Fruit fly (Drosophila melanogaster) whole organism, embryonic: Measurements from ENCODE around the gene CG8460.

Source experiments
- Aef1 ChIP-seq: fragments of 200-800 bp; sonication (Bioruptor generic); IDR thresholded peaks from 3 replicates; pipeline ENCODE4 v1.3.6; 2022; ENCODE audit warnings: missing biosample characterization, missing genetic modification characterization
- Awh ChIP-seq: fragments of 200-800 bp; sonication (Bioruptor generic); IDR thresholded peaks from 2 replicates; pipeline ENCODE4, ENCODE4 v1.3.6; 2022; ENCODE audit warnings: missing biosample characterization, missing genetic modification characterization
- B-H1 ChIP-seq: fragments of 200-800 bp; sonication (Bioruptor generic); IDR thresholded peaks from 3 replicates; pipeline ENCODE4 v1.3.6; 2022; ENCODE audit warnings: missing biosample characterization, missing genetic modification characterization
- CG10267 ChIP-seq: fragments of 200-800 bp; sonication (Bioruptor generic); optimal IDR thresholded peaks from 2 replicates; lab custom pipeline; 2018; ENCODE audit warnings: missing biosample characterization, mild to moderate bottlenecking, missing genetic modification characterization, moderate library complexity
- CG12391 ChIP-seq: fragments of 200-800 bp; sonication (Bioruptor generic); optimal IDR thresholded peaks from 3 replicates; lab custom pipeline; 2018; ENCODE audit warnings: missing biosample characterization, mild to moderate bottlenecking, missing genetic modification characterization, moderate library complexity
- CG13894 ChIP-seq: fragments of 200-800 bp; sonication (Bioruptor generic); optimal IDR thresholded peaks from 3 replicates; lab custom pipeline; 2018; ENCODE audit warnings: missing biosample characterization, mild to moderate bottlenecking, missing genetic modification characterization, moderate library complexity
- CG14441 ChIP-seq: fragments of 200-800 bp; sonication (Bioruptor generic); IDR thresholded peaks from 2 replicates; pipeline ENCODE4 v1.3.6; 2022; ENCODE audit warnings: missing biosample characterization, missing genetic modification characterization
- CG15479 ChIP-seq: fragments of 200-800 bp; sonication (Bioruptor generic); optimal IDR thresholded peaks from 3 replicates; lab custom pipeline; 2019; ENCODE audit warnings: missing biosample characterization, mild to moderate bottlenecking, missing genetic modification characterization, moderate library complexity
- CG1603 ChIP-seq: fragments of 200-800 bp; sonication (Bioruptor generic); optimal IDR thresholded peaks from 2 replicates; lab custom pipeline; 2019; ENCODE audit warnings: missing biosample characterization, mild to moderate bottlenecking, missing genetic modification characterization, moderate library complexity
- CG17912 ChIP-seq: fragments of 200-800 bp; sonication (Bioruptor generic); optimal IDR thresholded peaks from 2 replicates; lab custom pipeline; 2018; ENCODE audit warnings: missing biosample characterization, mild to moderate bottlenecking, missing genetic modification characterization
- CG18011 ChIP-seq: fragments of 200-800 bp; sonication (Bioruptor generic); optimal IDR thresholded peaks from 2 replicates; lab custom pipeline; 2017; ENCODE audit warnings: missing biosample characterization, missing genetic modification characterization, mild to moderate bottlenecking, moderate library complexity, missing genotype
- CG30403 ChIP-seq: fragments of 200-800 bp; sonication (Bioruptor generic); optimal IDR thresholded peaks from 3 replicates; lab custom pipeline; 2016; ENCODE audit warnings: missing biosample characterization, missing genetic modification characterization
- CG3281 ChIP-seq: fragments of 200-800 bp; sonication (Bioruptor generic); optimal IDR thresholded peaks from 3 replicates; lab custom pipeline; 2017; ENCODE audit warnings: missing biosample characterization, mild to moderate bottlenecking, missing genetic modification characterization
- CG4360 ChIP-seq: fragments of 200-800 bp; sonication (Bioruptor generic); IDR thresholded peaks from 2 replicates; pipeline ENCODE4 v1.3.6; 2022; ENCODE audit warnings: missing biosample characterization, missing genetic modification characterization
- CG7372 ChIP-seq: fragments of 200-800 bp; sonication (Bioruptor generic); IDR thresholded peaks from 2 replicates; pipeline ENCODE4 v1.3.6; 2022; ENCODE audit warnings: missing biosample characterization, missing genetic modification characterization
- CG7839 ChIP-seq: fragments of 200-800 bp; sonication (Bioruptor generic); optimal IDR thresholded peaks from 3 replicates; lab custom pipeline; 2018; ENCODE audit warnings: missing biosample characterization, mild to moderate bottlenecking, missing genetic modification characterization, moderate library complexity
- CG8359 ChIP-seq: fragments of 200-800 bp; sonication (Bioruptor generic); optimal IDR thresholded peaks from 2 replicates; lab custom pipeline; 2017; ENCODE audit warnings: missing biosample characterization, mild to moderate bottlenecking, missing genetic modification characterization, borderline replicate concordance
- CG8924 ChIP-seq: fragments of 200-800 bp; optimal IDR thresholded peaks from 3 replicates; lab custom pipeline; 2019; ENCODE audit warnings: missing biosample characterization, mild to moderate bottlenecking, missing genetic modification characterization, moderate library complexity
- CG9727 ChIP-seq: fragments of 200-800 bp; sonication (Bioruptor generic); optimal IDR thresholded peaks from 3 replicates; lab custom pipeline; 2017; ENCODE audit warnings: missing biosample characterization, mild to moderate bottlenecking, missing genetic modification characterization
- CG9797 ChIP-seq: fragments of 200-800 bp; sonication (Bioruptor generic); optimal IDR thresholded peaks from 3 replicates; lab custom pipeline; 2018; ENCODE audit warnings: missing biosample characterization, mild to moderate bottlenecking, missing genetic modification characterization
- CG9817 ChIP-seq: fragments of 200-800 bp; sonication (Bioruptor generic); optimal IDR thresholded peaks from 2 replicates; lab custom pipeline; 2018; ENCODE audit warnings: missing biosample characterization, mild to moderate bottlenecking, missing genetic modification characterization, moderate library complexity
- CrebB ChIP-seq: fragments of 200-800 bp; sonication (Bioruptor generic); optimal IDR thresholded peaks from 3 replicates; lab custom pipeline; 2018; ENCODE audit warnings: missing biosample characterization, mild to moderate bottlenecking, missing genetic modification characterization
- Dip3 ChIP-seq: fragments of 200-800 bp; sonication (Bioruptor generic); optimal IDR thresholded peaks from 3 replicates; lab custom pipeline; 2016; ENCODE audit warnings: missing biosample characterization, missing genetic modification characterization
- Doc3 ChIP-seq: fragments of 200-800 bp; sonication (Bioruptor generic); IDR thresholded peaks from 3 replicates; pipeline ENCODE4 v1.3.6; 2022; ENCODE audit warnings: missing biosample characterization, missing genetic modification characterization; ENCODE audit not compliant: partially characterized antibody
- Dp ChIP-seq: fragments of 200-800 bp; sonication (Bioruptor generic); optimal IDR thresholded peaks from 2 replicates; lab custom pipeline; 2018; ENCODE audit warnings: missing biosample characterization, mild to moderate bottlenecking, missing genetic modification characterization, moderate library complexity
- Eip74EF ChIP-seq, 2 experiments: fragments of 200-800 bp in 1 of 2; fragments of >200 bp in 1 of 2; sonication (Bioruptor generic) in 1 of 2; optimal IDR thresholded peaks; 2 replicates each; lab custom pipeline; 2017 to 2019; ENCODE audit warnings: missing biosample characterization in 2 of 2, missing genetic modification characterization in 2 of 2, mild to moderate bottlenecking in 1 of 2, moderate library complexity in 1 of 2
- HLH3B ChIP-seq: fragments of 200-800 bp; sonication (Bioruptor generic); IDR thresholded peaks from 2 replicates; pipeline ENCODE4 v1.3.6; 2022; ENCODE audit warnings: missing biosample characterization, missing genetic modification characterization
- MBD-R2 ChIP-seq: fragments of 200-800 bp; sonication (Bioruptor generic); IDR thresholded peaks from 2 replicates; pipeline ENCODE4 v1.3.6; 2022; ENCODE audit warnings: missing biosample characterization, missing genetic modification characterization
- Med ChIP-seq: fragments of 200-800 bp; sonication (Bioruptor generic); peaks from one replicate; lab custom pipeline; 2016; ENCODE audit warnings: missing biosample characterization, missing genetic modification characterization, mild to moderate bottlenecking, inconsistent platforms, moderate library complexity
- Meics ChIP-seq: fragments of 200-800 bp; sonication (Bioruptor generic); optimal IDR thresholded peaks from 2 replicates; lab custom pipeline; 2017; ENCODE audit warnings: missing biosample characterization, mild to moderate bottlenecking, missing genetic modification characterization
- Pdp1 ChIP-seq, 2 experiments: fragments of 200-800 bp; sonication (Bioruptor generic); optimal IDR thresholded peaks; 3 replicates each; lab custom pipeline; 2016; ENCODE audit warnings: missing biosample characterization in 2 of 2, missing genetic modification characterization in 2 of 2, mild to moderate bottlenecking in 1 of 2, moderate library complexity in 1 of 2
- Six4 ChIP-seq: fragments of 200-800 bp; sonication (Bioruptor generic); optimal IDR thresholded peaks from 2 replicates; lab custom pipeline; 2016; ENCODE audit warnings: missing biosample characterization, missing genetic modification characterization
- ac ChIP-seq: fragments of 200-800 bp; sonication (Bioruptor generic); optimal IDR thresholded peaks from 3 replicates; lab custom pipeline; 2017; ENCODE audit warnings: missing biosample characterization, mild to moderate bottlenecking, missing genetic modification characterization
- dati ChIP-seq: fragments of 200-800 bp; sonication (Bioruptor generic); IDR thresholded peaks from 2 replicates; pipeline ENCODE4 v1.3.6; 2022; ENCODE audit warnings: missing biosample characterization, missing genetic modification characterization
- ems ChIP-seq: fragments of 200-800 bp; sonication (Bioruptor generic); optimal IDR thresholded peaks from 3 replicates; lab custom pipeline; 2016; ENCODE audit warnings: missing biosample characterization, missing genetic modification characterization
- fd96Cb ChIP-seq: fragments of 200-800 bp; sonication (Bioruptor generic); optimal IDR thresholded peaks from 2 replicates; lab custom pipeline; 2018; ENCODE audit warnings: missing biosample characterization, mild to moderate bottlenecking, missing genetic modification characterization, moderate library complexity
- gem ChIP-seq: fragments of 200-800 bp; sonication (Bioruptor generic); optimal IDR thresholded peaks from 2 replicates; lab custom pipeline; 2019; ENCODE audit warnings: missing biosample characterization, mild to moderate bottlenecking, missing genetic modification characterization, moderate library complexity
- hb ChIP-seq: fragments of 200-800 bp; sonication (Bioruptor generic); IDR thresholded peaks from 3 replicates; pipeline ENCODE4 v1.3.6; 2022; ENCODE audit warnings: missing biosample characterization, missing genetic modification characterization; ENCODE audit not compliant: partially characterized antibody
- her ChIP-seq: fragments of 200-800 bp; sonication (Bioruptor generic); optimal IDR thresholded peaks from 2 replicates; lab custom pipeline; 2016; ENCODE audit warnings: missing biosample characterization, missing genetic modification characterization
- hkb ChIP-seq, 2 experiments: fragments of 200-800 bp in 1 of 2; fragments of >200 bp in 1 of 2; sonication (Bioruptor generic) in 1 of 2; IDR thresholded peaks in 1 of 2; optimal IDR thresholded peaks in 1 of 2; 2 replicates each; pipeline versions ENCODE4 v1.3.6 to Lab custom; 2017 to 2022; ENCODE audit warnings: missing biosample characterization in 1 of 2, missing genetic modification characterization in 1 of 2
- lbe ChIP-seq: fragments of 200-800 bp; sonication (Bioruptor generic); optimal IDR thresholded peaks from 2 replicates; lab custom pipeline; 2016; ENCODE audit warnings: missing biosample characterization, mild to moderate bottlenecking, missing genetic modification characterization
- lola ChIP-seq, 3 experiments: fragments of >200 bp in 2 of 3; fragments of 200-800 bp in 1 of 3; sonication (Bioruptor generic) in 1 of 3; optimal IDR thresholded peaks; 2 replicates each; lab custom pipeline; 2017 to 2019; ENCODE audit warnings: missing biosample characterization in 3 of 3, missing genetic modification characterization in 3 of 3, mild to moderate bottlenecking in 1 of 3, moderate library complexity in 1 of 3
- oc ChIP-seq: fragments of 200-800 bp; sonication (Bioruptor generic); optimal IDR thresholded peaks from 2 replicates; lab custom pipeline; 2018; ENCODE audit warnings: missing biosample characterization, mild to moderate bottlenecking, missing genetic modification characterization, moderate library complexity
- row ChIP-seq: fragments of 200-800 bp; sonication (Bioruptor generic); IDR thresholded peaks from 3 replicates; pipeline ENCODE4 v1.3.6; 2022; ENCODE audit warnings: missing biosample characterization, missing genetic modification characterization
- tgo ChIP-seq: fragments of 200-800 bp; sonication (Bioruptor generic); IDR thresholded peaks from 3 replicates; pipeline ENCODE4 v1.3.6; 2022; ENCODE audit warnings: missing biosample characterization, missing genetic modification characterization
- ttk ChIP-seq: fragments of 200-800 bp; sonication (Bioruptor generic); IDR thresholded peaks from 2 replicates; pipeline ENCODE4 v2.1.2; 2022; ENCODE audit warnings: missing biosample characterization, missing genetic modification characterization
- vvl ChIP-seq: fragments of 200-800 bp; sonication (Bioruptor generic); IDR thresholded peaks from 2 replicates; pipeline ENCODE4 v1.3.6; 2022; ENCODE audit warnings: missing biosample characterization, missing genetic modification characterization
- wek ChIP-seq: fragments of 200-800 bp; sonication (Bioruptor generic); optimal IDR thresholded peaks from 3 replicates; lab custom pipeline; 2018; ENCODE audit warnings: missing biosample characterization, mild to moderate bottlenecking, missing genetic modification characterization, moderate library complexity
- zfh2 ChIP-seq: fragments of 200-800 bp; sonication (Bioruptor generic); optimal IDR thresholded peaks from 2 replicates; lab custom pipeline; 2016; ENCODE audit warnings: missing biosample characterization, missing genetic modification characterization

The CG8460 gene

DNA sequence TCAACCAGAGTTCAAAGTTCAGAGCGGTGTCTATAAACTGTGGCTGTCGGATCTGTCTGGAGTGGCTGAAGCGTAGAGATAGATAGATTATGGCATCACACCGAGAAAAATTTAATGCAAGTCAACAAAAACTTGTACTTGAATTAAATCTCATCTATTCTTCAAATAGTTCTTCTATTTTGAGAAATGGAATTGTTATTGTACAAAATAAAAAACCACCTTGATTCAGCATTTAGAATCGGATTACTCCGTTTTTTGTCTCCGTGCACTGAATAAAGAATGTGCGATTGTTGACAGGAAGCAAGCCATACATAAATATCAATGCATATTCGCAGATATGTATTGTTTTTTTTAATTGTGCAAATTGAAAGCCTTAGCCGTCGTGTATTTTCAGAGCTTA is 32.6 kb downstream of the CG8460 start (continued):
- TF ChIP-seq CG17912 (GFP tag; lab: Kevin White, UChicago) (no peak), CG13894 (tag; lab: Kevin White, UChicago) (no peak), gem (tag; lab: Kevin White, UChicago) (peak; percentile 56), CG30403 (GFP tag; lab: Kevin White, UChicago) (peak; percentile 11), tgo (GFP tag; lab: Robert Waterston, UW) (peak; percentile 34; the same call in 2 of the 3 replicates), lbe (GFP tag; lab: Kevin White, UChicago) (peak; percentile 42), CG15479 (no peak), Dip3 (GFP tag; lab: Kevin White, UChicago) (peak; percentile 11), CG14441 (GFP tag; lab: Robert Waterston, UW) (0 out of 2 replicates have a peak, but pooled peaks have one; percentile 10), zfh2 (GFP tag; lab: Kevin White, UChicago) (peak; percentile 21), Meics (GFP tag; lab: Kevin White, UChicago) (peak; percentile 6), CG10267 (no peak), ac (no peak), MBD-R2 (GFP tag; lab: Robert Waterston, UW) (peak; percentile 11; the same call in 1 of the 2 replicates), Aef1 (GFP tag; lab: Robert Waterston, UW) (no peak), Awh (GFP tag; lab: Robert Waterston, UW) (no peak), Doc3 (no peak), Dp (no peak), hb (GFP tag; lab: Robert Waterston, UW) (no peak), CG8924 (tag; lab: Kevin White, UChicago) (no peak), CrebB (tag; lab: Kevin White, UChicago) (no peak), dati (GFP tag; lab: Robert Waterston, UW) (0 out of 2 replicates have a peak, but pooled peaks have one; percentile 30), ttk (GFP tag; lab: Robert Waterston, UW) (0 out of 2 replicates have a peak, but pooled peaks have one; percentile 23), her (peak; percentile 4), CG8359 (no peak), B-H1 (GFP tag; lab: Robert Waterston, UW) (peak; percentile 26; the same call in 2 of the 3 replicates), CG12391 (tag; lab: Kevin White, UChicago) (peak; percentile 38), vvl (GFP tag; lab: Robert Waterston, UW) (peak; percentile 62), CG9797 (GFP tag; lab: Kevin White, UChicago) (no peak), hkb (optimal IDR thresholded peaks at IDR 0.05; lab: Kevin White, UChicago) (no peak), hkb (GFP tag; IDR thresholded peaks at IDR 0.05; lab: Robert Waterston, UW) (peak; percentile 50; the same call in 1 of the 2 replicates), ems (GFP tag; lab: Kevin White, UChicago) (peak; percentile 18), Pdp1 (GFP tag; optimal IDR thresholded peaks at IDR 0.05; lab: Kevin White, UChicago) (peak in 1 of 2 experiments; percentile 76), Six4 (GFP tag; lab: Kevin White, UChicago) (peak; percentile 2), oc (tag; lab: Kevin White, UChicago) (no peak), CG7839 (tag; lab: Kevin White, UChicago) (peak; percentile 40), wek (no peak), CG7372 (GFP tag; lab: Robert Waterston, UW) (no peak), CG1603 (tag; lab: Kevin White, UChicago) (peak; percentile 13), CG18011 (GFP tag; lab: Kevin White, UChicago) (no peak), CG3281 (GFP tag; lab: Kevin White, UChicago) (no peak), Med (peak; percentile 86), row (peak; percentile 70), CG9817 (no peak), CG9727 (GFP tag; lab: Kevin White, UChicago) (peak; percentile 41), HLH3B (GFP tag; lab: Robert Waterston, UW) (peak; percentile 57; the same call in 1 of the 2 replicates), Eip74EF (GFP tag; optimal IDR thresholded peaks at IDR 0.05; lab: Kevin White, UChicago) (peak in 1 of 2 experiments; percentile 11), fd96Cb (tag; lab: Kevin White, UChicago) (peak; percentile 13), lola (GFP tag; optimal IDR thresholded peaks at IDR 0.05; lab: Kevin White, UChicago) (no peak), CG4360 (no peak)
